Worm (Caenorhabditis elegans) whole organism, L3 larva: ENCODE results near the gene F09E5.11.

Experiments
- elt-2 ChIP-seq: sonication (generic microtip); optimal IDR thresholded peaks from 2 replicates; lab custom pipeline; 2016; ENCODE audit warnings: missing genetic modification reagents, mild to moderate bottlenecking, missing genetic modification characterization, missing compliant biosample characterization
- elt-3 ChIP-seq, 3 experiments: fragments of 150-350 bp in 1 of 3; sonication (generic microtip) in 2 of 3; optimal IDR thresholded peaks; 2 replicates in 2 of 3; 4 replicates in 1 of 3; lab custom pipeline; 2014 to 2017; ENCODE audit warnings: missing biosample characterization in 3 of 3, missing genetic modification characterization in 3 of 3
- fkh-10 ChIP-seq: sonication (generic microtip); optimal IDR thresholded peaks from 2 replicates; lab custom pipeline; 2017; ENCODE audit warnings: missing biosample characterization, missing genetic modification reagents, missing genetic modification characterization
- mdl-1 ChIP-seq: fragments of 150-350 bp; optimal IDR thresholded peaks from 2 replicates; lab custom pipeline; 2014; ENCODE audit warnings: missing biosample characterization, missing genetic modification characterization
- nhr-11 ChIP-seq: fragments of 150-350 bp; optimal IDR thresholded peaks from 2 replicates; lab custom pipeline; 2014; ENCODE audit warnings: missing biosample characterization, missing genetic modification characterization
- tbx-2 ChIP-seq: sonication (generic microtip); optimal IDR thresholded peaks from 2 replicates; lab custom pipeline; 2016; ENCODE audit warnings: mild to moderate bottlenecking, missing genetic modification characterization, missing compliant biosample characterization
- unc-62 ChIP-seq: fragments of 150-350 bp; sonication (generic microtip); optimal IDR thresholded peaks from 4 replicates; lab custom pipeline; 2014; ENCODE audit warnings: missing biosample characterization, missing genetic modification reagents, missing genetic modification characterization
- ztf-11 ChIP-seq: fragments of 150-350 bp; optimal IDR thresholded peaks from 2 replicates; lab custom pipeline; 2014; ENCODE audit warnings: missing biosample characterization, missing genetic modification characterization

DNA sequence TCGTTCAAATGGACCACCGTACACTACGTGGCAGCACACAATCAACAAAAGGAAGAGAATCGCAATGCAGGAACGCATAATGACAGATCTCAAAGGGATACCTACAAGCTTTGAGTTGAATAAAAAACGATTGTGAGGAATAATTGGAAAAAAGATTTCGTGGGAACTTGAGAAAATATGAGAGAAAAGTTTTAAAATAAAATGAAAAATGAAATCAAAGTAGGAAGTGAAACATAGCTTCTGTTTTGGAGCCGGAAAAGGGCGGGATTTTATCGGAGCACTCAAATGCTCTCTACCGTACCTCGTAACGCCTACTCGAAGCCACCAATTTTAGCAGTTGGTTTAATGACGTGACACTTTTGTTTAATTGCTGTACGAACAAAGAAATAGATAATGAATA, 13.2 kb downstream of the F09E5.11 start, which contains the start of gene F09E5.14:
- no peak for TF ChIP-seq mdl-1 (tag; lab: Kevin White, UChicago)
- TF ChIP-seq ztf-11 = no peak
- TF ChIP-seq elt-3 (tag; optimal IDR thresholded peaks at IDR 0.05; lab: Kevin White, UChicago) = no peak
- TF ChIP-seq tbx-2 (tag; lab: Kevin White, UChicago) = no peak
- TF ChIP-seq nhr-11 (tag; lab: Kevin White, UChicago) = no peak
- TF ChIP-seq fkh-10 (GFP tag; lab: Kevin White, UChicago) = no peak
- no peak for TF ChIP-seq elt-2 (tag; lab: Kevin White, UChicago)
- TF ChIP-seq unc-62 (GFP tag; lab: Kevin White, UChicago) = no peak
